Worm (Caenorhabditis elegans) whole organism, midembryonic: Measurements from ENCODE around the gene T09F5.1.

Source experiments
- cog-1 ChIP-seq: sonication (generic microtip); optimal IDR thresholded peaks from 2 replicates; lab custom pipeline; 2016; ENCODE audit warnings: missing genetic modification characterization, missing compliant biosample characterization
- flt-1 ChIP-seq: fragments of 200-800 bp; sonication (Bioruptor generic); IDR thresholded peaks from 2 replicates; pipeline ENCODE4 v1.3.6; 2022; ENCODE audit warnings: missing genetic modification characterization, missing compliant biosample characterization
- klf-2 ChIP-seq: fragments of 200-800 bp; sonication (Bioruptor generic); conservative IDR thresholded peaks from 2 replicates; pipeline ENCODE4 v1.3.6; 2022; ENCODE audit warnings: missing genetic modification reagents, missing genetic modification characterization, missing compliant biosample characterization
- ref-1 ChIP-seq: fragments of 200-800 bp; sonication (Bioruptor generic); conservative IDR thresholded peaks from 2 replicates; pipeline ENCODE4 v1.3.6; 2022; ENCODE audit warnings: missing genetic modification reagents, missing genetic modification characterization, missing compliant biosample characterization

- TF ChIP-seq flt-1 (GFP tag; lab: Robert Waterston, UW): no peak
- TF ChIP-seq ref-1 (GFP tag; lab: Robert Waterston, UW): no peak
- no peak for TF ChIP-seq klf-2 (GFP tag; lab: Robert Waterston, UW)
- TF ChIP-seq cog-1 (tag; lab: Kevin White, UChicago): no peak
Observed at ce11 chrV:15156504-15156903, 7.6 kb downstream of the T09F5.1 start.
